Worm (Caenorhabditis elegans) whole organism, L4/young adult: Measurements from ENCODE around the gene swt-5.

Experiments used
- W03F9.2 ChIP-seq: fragments of 150-350 bp; optimal IDR thresholded peaks from 2 replicates; lab custom pipeline; 2014; ENCODE audit warnings: missing biosample characterization, missing genetic modification characterization
- dao-5 ChIP-seq: sonication (generic microtip); optimal IDR thresholded peaks from 2 replicates; lab custom pipeline; 2016; ENCODE audit warnings: missing genotype, missing genetic modification characterization, moderate library complexity, missing compliant biosample characterization
- him-1 ChIP-seq: sonication (generic microtip); optimal IDR thresholded peaks from 2 replicates; lab custom pipeline; 2016; ENCODE audit warnings: missing genotype, missing genetic modification reagents, missing genetic modification characterization, missing compliant biosample characterization

swt-5 gene

DNA sequence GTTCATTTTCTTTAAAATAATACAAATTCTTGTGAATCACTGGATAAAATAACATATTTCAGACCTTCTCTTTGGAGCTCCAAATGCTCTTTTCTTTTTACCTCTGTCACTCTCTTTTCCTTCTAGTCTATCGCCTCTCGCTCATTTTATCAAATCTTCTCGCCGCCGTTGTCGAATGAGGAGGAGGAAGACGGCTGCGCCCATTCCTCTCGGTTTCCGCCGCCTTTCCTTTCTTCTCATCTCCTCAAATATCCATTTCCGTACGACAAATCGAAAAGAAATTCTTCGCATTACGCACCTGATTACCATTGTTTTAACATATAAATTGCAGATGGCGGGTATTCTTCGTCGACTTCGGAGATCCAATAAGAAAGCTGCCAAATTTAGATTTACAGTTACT is 49.1 kb downstream of the swt-5 start, which contains the start of gene ehbp-1:
Gene ehbp-1 (plus strand): TSS at position 332 of the 400 bp plus-strand sequence.
- TF ChIP-seq him-1 (no peak), dao-5 (tag; lab: Kevin White, UChicago) (no peak), W03F9.2 (tag; lab: Kevin White, UChicago) (no peak)
